Fruit fly (Drosophila melanogaster) Kc167 (cell line): Measurements from ENCODE around the gene CG14244.

Experiments
- Myc ChIP-seq: fragments of >200 bp; optimal IDR thresholded peaks from 2 replicates; lab custom pipeline; 2017; ENCODE audit warnings: missing external identifiers
- Sin3A ChIP-seq: fragments of >200 bp; optimal IDR thresholded peaks from 2 replicates; lab custom pipeline; 2018; ENCODE audit warnings: missing external identifiers
- h ChIP-seq: fragments of >200 bp; optimal IDR thresholded peaks from 3 replicates; lab custom pipeline; 2018; ENCODE audit warnings: missing external identifiers
- insv ChIP-seq: fragments of >200 bp; optimal IDR thresholded peaks from 3 replicates; lab custom pipeline; 2018; ENCODE audit warnings: missing external identifiers
- psq ChIP-seq: fragments of >200 bp; optimal IDR thresholded peaks from 2 replicates; lab custom pipeline; 2017; ENCODE audit warnings: missing external identifiers
- ttk ChIP-seq: sonication (Bioruptor generic); optimal IDR thresholded peaks from 2 replicates; lab custom pipeline; 2017; ENCODE audit warnings: missing external identifiers

Gene CG14244

dm6 chr3R:26725833-26726232, at the start of gene CG14244:
TSS of gene CG14244 (plus strand) at chr3R:26726133.
- TF ChIP-seq insv: no peak
- TF ChIP-seq h: no peak
- TF ChIP-seq Sin3A (lab: Kevin White, UChicago): no peak
- no peak for TF ChIP-seq psq (lab: Kevin White, UChicago)
- no peak for TF ChIP-seq ttk
- TF ChIP-seq Myc (lab: Kevin White, UChicago): no peak

dm6 chr3R:26681947-26682346, 44.0 kb upstream of the CG14244 start, which contains the start of gene beat-VII:
TSS of gene beat-VII (minus strand) at chr3R:26681966.
- TF ChIP-seq insv: no peak
- TF ChIP-seq psq (lab: Kevin White, UChicago): no peak
- TF ChIP-seq Myc (lab: Kevin White, UChicago): no peak
- TF ChIP-seq ttk: no peak
- no peak for TF ChIP-seq Sin3A (lab: Kevin White, UChicago)
- TF ChIP-seq h: no peak

- TF ChIP-seq Sin3A (lab: Kevin White, UChicago) (no peak), insv (no peak), psq (lab: Kevin White, UChicago) (no peak), ttk (no peak), h (no peak), Myc (lab: Kevin White, UChicago) (no peak)
These were observed 35.7 kb upstream of the CG14244 start for dm6 chr3R:26690197-26690596.

- TF ChIP-seq Sin3A (lab: Kevin White, UChicago): no peak
These were observed 32.4 kb upstream of the CG14244 start, which contains the start of gene TwdlQ for dm6 chr3R:26693490-26693889. TSS of gene TwdlQ (minus strand) at chr3R:26693590.

dm6 chr3R:26700125-26700524, 25.8 kb upstream of the CG14244 start:
- TF ChIP-seq ttk: no peak
- TF ChIP-seq insv: no peak
- no peak for TF ChIP-seq h
- no peak for TF ChIP-seq Sin3A (lab: Kevin White, UChicago)
- no peak for TF ChIP-seq Myc (lab: Kevin White, UChicago)
- no peak for TF ChIP-seq psq (lab: Kevin White, UChicago)

- TF ChIP-seq Sin3A (lab: Kevin White, UChicago) (no peak), ttk (no peak), h (no peak), insv (no peak), Myc (lab: Kevin White, UChicago) (no peak), psq (lab: Kevin White, UChicago) (no peak)
These were observed 21.6 kb upstream of the CG14244 start for dm6 chr3R:26704310-26704709.

- TF ChIP-seq ttk (no peak), h (no peak), Myc (lab: Kevin White, UChicago) (no peak), insv (no peak), Sin3A (lab: Kevin White, UChicago) (no peak), psq (lab: Kevin White, UChicago) (no peak)
These were observed 11.8 kb upstream of the CG14244 start, which contains the start of gene amon for dm6 chr3R:26714109-26714576. TSS of gene amon (minus strand) at chr3R:26714159.

dm6 chr3R:26717295-26717694, 8.6 kb upstream of the CG14244 start, which contains the start of gene CG6425:
TSS of gene CG6425 (minus strand) at chr3R:26717389.
- TF ChIP-seq Myc (lab: Kevin White, UChicago) (no peak), ttk (no peak), h (no peak), psq (lab: Kevin White, UChicago) (no peak), Sin3A (lab: Kevin White, UChicago) (no peak), insv (no peak)

dm6 chr3R:26717864-26718263, 8.1 kb upstream of the CG14244 start, which contains the start of gene Yif1:
TSS of gene Yif1 (plus strand) at chr3R:26717871.
- no peak for TF ChIP-seq insv
- no peak for TF ChIP-seq h
- no peak for TF ChIP-seq ttk
- no peak for TF ChIP-seq Myc (lab: Kevin White, UChicago)
- TF ChIP-seq psq (lab: Kevin White, UChicago): no peak
- no peak for TF ChIP-seq Sin3A (lab: Kevin White, UChicago)

dm6 chr3R:26724977-26725612, 838 bp upstream of the CG14244 start, which contains the start of gene CG6420:
TSS of gene CG6420 (minus strand) at chr3R:26725216.
- TF ChIP-seq insv: no peak
- TF ChIP-seq Sin3A (lab: Kevin White, UChicago): no peak
- TF ChIP-seq Myc (lab: Kevin White, UChicago): no peak
- TF ChIP-seq h: no peak
- no peak for TF ChIP-seq ttk
- TF ChIP-seq psq (lab: Kevin White, UChicago): no peak

dm6 chr3R:26727014-26727413, 1.1 kb downstream of the CG14244 start, which contains the start of gene CG14246:
TSS of gene CG14246 (plus strand) at chr3R:26727314.
- TF ChIP-seq insv (no peak), h (no peak), psq (lab: Kevin White, UChicago) (no peak), ttk (no peak), Myc (lab: Kevin White, UChicago) (no peak), Sin3A (lab: Kevin White, UChicago) (no peak)

dm6 chr3R:26728427-26728826, 2.5 kb downstream of the CG14244 start, which contains the start of gene CG14245:
TSS of gene CG14245 (plus strand) at chr3R:26728727.
- TF ChIP-seq h (no peak), insv (no peak), ttk (no peak), Myc (lab: Kevin White, UChicago) (no peak), Sin3A (lab: Kevin White, UChicago) (no peak), psq (lab: Kevin White, UChicago) (no peak)

dm6 chr3R:26736207-26736606, 10.3 kb downstream of the CG14244 start, which contains the start of gene CG6403:
TSS of gene CG6403 (minus strand) at chr3R:26736307.
- no peak for TF ChIP-seq h
- TF ChIP-seq insv: no peak
- no peak for TF ChIP-seq Sin3A (lab: Kevin White, UChicago)
- TF ChIP-seq ttk: no peak
- no peak for TF ChIP-seq psq (lab: Kevin White, UChicago)
- no peak for TF ChIP-seq Myc (lab: Kevin White, UChicago)
